Fruit fly (Drosophila melanogaster) whole organism, pupa: ENCODE measurements around the gene CG10481.
A peak's percentile ranks its signal among the peaks of the same experiment; 100 is the strongest.
"Not testable (repeated sequence)": the region's sequence is repeated elsewhere in the genome, so short reads cannot be mapped to it uniquely, and the experiment has no call there.

Experiments
- CG12605 ChIP-seq: fragments of 200-800 bp; sonication (Bioruptor generic); IDR thresholded peaks from 2 replicates; pipeline ENCODE4 v1.3.6; 2022; ENCODE audit warnings: missing biosample characterization, missing genetic modification characterization
- CG34367 ChIP-seq: fragments of 200-800 bp; sonication (Bioruptor generic); optimal IDR thresholded peaks from 2 replicates; lab custom pipeline; 2018; ENCODE audit warnings: missing biosample characterization, mild to moderate bottlenecking, missing genetic modification characterization
- D1 ChIP-seq: fragments of 200-800 bp; sonication (Bioruptor generic); optimal IDR thresholded peaks from 2 replicates; lab custom pipeline; 2018; ENCODE audit warnings: missing biosample characterization, mild to moderate bottlenecking, missing genetic modification characterization, moderate library complexity
- Ets98B ChIP-seq: fragments of 200-800 bp; sonication (Bioruptor generic); IDR thresholded peaks from 2 replicates; pipeline ENCODE4 v1.3.6; 2022; ENCODE audit warnings: missing biosample characterization, missing genetic modification characterization

dm6 chr2L:19936131-19936530, 43.8 kb upstream of the CG10481 start:
- TF ChIP-seq D1; CG12605 (GFP tag; lab: Robert Waterston, UW); Ets98B (GFP tag; lab: Robert Waterston, UW): not testable (repeated sequence)
- TF ChIP-seq CG34367 (tag; lab: Kevin White, UChicago): peak; percentile 19
